Worm (Caenorhabditis elegans) whole organism, early embryonic: ENCODE results near the gene pbo-6.

Source experiments
- ama-1 ChIP-seq: fragments of 150-350 bp; optimal IDR thresholded peaks from 2 replicates; lab custom pipeline; 2014
- tbx-11 ChIP-seq: fragments of 200-800 bp; sonication (Bioruptor generic); IDR thresholded peaks from 2 replicates; pipeline ENCODE4 v1.3.6; 2022; ENCODE audit warnings: missing genetic modification characterization, missing compliant biosample characterization
- tbx-37 ChIP-seq: fragments of 200-800 bp; sonication (Bioruptor generic); conservative IDR thresholded peaks from 2 replicates; pipeline ENCODE4 v1.3.6; 2022; ENCODE audit warnings: missing genetic modification reagents, missing genetic modification characterization, missing compliant biosample characterization

DNA sequence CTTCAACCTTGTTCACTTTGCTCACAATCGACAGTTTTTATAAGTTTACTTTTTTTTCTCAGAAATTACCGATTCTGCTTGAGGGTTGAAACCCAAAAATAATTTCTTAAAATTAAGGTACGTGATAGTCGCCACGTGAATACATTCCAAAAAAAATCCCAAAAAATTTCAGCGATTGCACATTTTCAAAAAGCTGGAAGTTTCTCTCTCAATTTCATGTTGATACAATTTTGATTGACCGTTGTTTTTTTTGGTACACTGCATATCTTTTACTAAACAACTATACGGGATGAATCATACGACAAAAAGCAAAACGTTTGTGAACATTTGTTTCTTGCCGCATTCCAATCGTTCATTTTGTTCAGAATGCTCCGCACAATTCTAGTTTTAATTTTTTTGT lies 9.5 kb downstream of the pbo-6 start, which contains the start of gene C36E6.8:
- TF ChIP-seq ama-1 (lab: Kevin White, UChicago) = no peak
- TF ChIP-seq tbx-37 (GFP tag; lab: Robert Waterston, UW) = no peak
- TF ChIP-seq tbx-11 (GFP tag; lab: Robert Waterston, UW) = no peak
